Fruit fly (Drosophila melanogaster) whole organism, wandering third instar larva: ENCODE measurements around the gene eIF3i.
A peak's percentile ranks its signal among the peaks of the same experiment; 100 is the strongest.

ENCODE experiments used
- Abd-B ChIP-seq: fragments of >200 bp; optimal IDR thresholded peaks from 2 replicates; lab custom pipeline; 2017; ENCODE audit warnings: missing biosample characterization, missing genetic modification characterization
- CG32264 ChIP-seq: fragments of 200-800 bp; sonication (Bioruptor generic); optimal IDR thresholded peaks from 2 replicates; lab custom pipeline; 2016; ENCODE audit warnings: missing biosample characterization, missing genetic modification characterization
- CG9705 ChIP-seq: fragments of 200-800 bp; sonication (Bioruptor generic); optimal IDR thresholded peaks from 2 replicates; lab custom pipeline; 2018; ENCODE audit warnings: missing biosample characterization, mild to moderate bottlenecking, missing genetic modification characterization
- CrebA ChIP-seq: fragments of 200-800 bp; sonication (Bioruptor generic); optimal IDR thresholded peaks from 2 replicates; lab custom pipeline; 2016; ENCODE audit warnings: missing biosample characterization, mild to moderate bottlenecking, missing genetic modification characterization, borderline replicate concordance
- Dfd ChIP-seq: fragments of >200 bp; optimal IDR thresholded peaks from 2 replicates; lab custom pipeline; 2017; ENCODE audit warnings: missing biosample characterization, missing genetic modification characterization
- Dif ChIP-seq: fragments of 200-275, 200-300 bp; sonication (Bioruptor generic); optimal IDR thresholded peaks from 2 replicates; lab custom pipeline; 2018; ENCODE audit warnings: missing biosample characterization, missing genetic modification characterization; ENCODE audit not compliant: partially characterized antibody
- GATAd ChIP-seq: sonication (Bioruptor generic); optimal IDR thresholded peaks from 2 replicates; lab custom pipeline; 2016; ENCODE audit warnings: missing biosample characterization, missing genetic modification characterization
- HLH106 ChIP-seq: fragments of 200-800 bp; optimal IDR thresholded peaks from 3 replicates; lab custom pipeline; 2019; ENCODE audit warnings: missing biosample characterization, mild to moderate bottlenecking, missing genetic modification characterization, moderate library complexity
- Hnf4 ChIP-seq: fragments of 200-800 bp; sonication (Bioruptor generic); optimal IDR thresholded peaks from 2 replicates; lab custom pipeline; 2016; ENCODE audit warnings: missing biosample characterization, mild to moderate bottlenecking, missing genetic modification characterization
- Hr78 ChIP-seq: fragments of >200 bp; optimal IDR thresholded peaks from 2 replicates; lab custom pipeline; 2017; ENCODE audit warnings: missing biosample characterization, missing genetic modification characterization
- Hr83 ChIP-seq: fragments of 200-300 bp; sonication (Bioruptor generic); optimal IDR thresholded peaks from 2 replicates; lab custom pipeline; 2016; ENCODE audit warnings: missing biosample characterization, mild to moderate bottlenecking, missing genetic modification characterization, moderate library complexity; ENCODE audit not compliant: poor library complexity, severe bottlenecking
- Jra ChIP-seq: sonication (Bioruptor generic); optimal IDR thresholded peaks from 2 replicates; lab custom pipeline; 2016; ENCODE audit warnings: missing biosample characterization, missing genetic modification characterization
- Mio ChIP-seq: sonication (Bioruptor generic); optimal IDR thresholded peaks from 2 replicates; lab custom pipeline; 2016; ENCODE audit warnings: missing biosample characterization, missing genetic modification characterization
- Myc ChIP-seq: fragments of >200 bp; optimal IDR thresholded peaks from 2 replicates; lab custom pipeline; 2017
- N ChIP-seq: fragments of >200 bp; optimal IDR thresholded peaks from 2 replicates; lab custom pipeline; 2018; ENCODE audit warnings: missing biosample characterization, missing external identifiers, missing genetic modification characterization
- OdsH ChIP-seq: fragments of 200-800 bp; sonication (Bioruptor generic); optimal IDR thresholded peaks from 2 replicates; lab custom pipeline; 2016; ENCODE audit warnings: missing biosample characterization, mild to moderate bottlenecking, missing genetic modification characterization
- Rel ChIP-seq, 2 experiments: fragments of 200-800 bp; sonication (Bioruptor generic) in 1 of 2; optimal IDR thresholded peaks; 2 replicates in 1 of 2; 3 replicates in 1 of 2; lab custom pipeline; 2016 to 2019; ENCODE audit warnings: mild to moderate bottlenecking in 2 of 2, missing biosample characterization in 2 of 2, missing genetic modification characterization in 2 of 2, moderate library complexity in 1 of 2
- Sp1 ChIP-seq: fragments of 200-800 bp; sonication (Bioruptor generic); optimal IDR thresholded peaks from 3 replicates; lab custom pipeline; 2019; ENCODE audit warnings: missing biosample characterization, mild to moderate bottlenecking, missing genetic modification characterization, moderate library complexity
- br ChIP-seq: fragments of 200-800 bp; sonication (Bioruptor generic); optimal IDR thresholded peaks from 2 replicates; lab custom pipeline; 2016; ENCODE audit warnings: missing biosample characterization, missing genetic modification characterization
- brk ChIP-seq: fragments of 200-800 bp; sonication (Bioruptor generic); optimal IDR thresholded peaks from 2 replicates; lab custom pipeline; 2016; ENCODE audit warnings: missing biosample characterization, mild to moderate bottlenecking, missing genetic modification characterization
- dl ChIP-seq, 2 experiments: fragments of 175-275, 200-275 bp in 1 of 2; fragments of 200-275 bp in 1 of 2; sonication (Bioruptor generic); optimal IDR thresholded peaks; lab custom pipeline; 2018; ENCODE audit warnings: mild to moderate bottlenecking in 2 of 2, missing biosample characterization in 2 of 2, missing genetic modification characterization in 2 of 2, moderate library complexity in 2 of 2; ENCODE audit not compliant: partially characterized antibody in 2 of 2, insufficient read depth in 1 of 2
- dsf ChIP-seq: sonication (Bioruptor generic); optimal IDR thresholded peaks from 2 replicates; lab custom pipeline; 2016; ENCODE audit warnings: missing biosample characterization, missing genetic modification characterization, borderline replicate concordance
- ey ChIP-seq: fragments of 200-800 bp; sonication (Bioruptor generic); optimal IDR thresholded peaks from 2 replicates; lab custom pipeline; 2016; ENCODE audit warnings: missing biosample characterization, missing genetic modification characterization
- foxo ChIP-seq, 2 experiments: fragments of 200-800 bp; sonication (Bioruptor generic); optimal IDR thresholded peaks; 2 replicates in 1 of 2; 3 replicates in 1 of 2; lab custom pipeline; 2016 to 2017; ENCODE audit warnings: missing biosample characterization in 2 of 2, missing genetic modification characterization in 2 of 2
- fru ChIP-seq: fragments of 200-800 bp; sonication (Bioruptor generic); optimal IDR thresholded peaks from 3 replicates; lab custom pipeline; 2016; ENCODE audit warnings: missing biosample characterization, mild to moderate bottlenecking, missing genetic modification characterization
- h ChIP-seq: fragments of 200-800 bp; sonication (Bioruptor generic); optimal IDR thresholded peaks from 3 replicates; lab custom pipeline; 2016; ENCODE audit warnings: missing biosample characterization, mild to moderate bottlenecking, missing genetic modification characterization
- jim ChIP-seq: fragments of 175-275, 200-325 bp; sonication (Bioruptor generic); optimal IDR thresholded peaks from 2 replicates; lab custom pipeline; 2016; ENCODE audit warnings: missing biosample characterization, mild to moderate bottlenecking, missing genetic modification characterization
- lola ChIP-seq: fragments of >200 bp; optimal IDR thresholded peaks from 2 replicates; lab custom pipeline; 2017; ENCODE audit warnings: missing biosample characterization, missing genetic modification characterization
- pan ChIP-seq: fragments of >200 bp; optimal IDR thresholded peaks from 2 replicates; lab custom pipeline; 2017
- psq ChIP-seq: fragments of 200-800 bp; sonication (Bioruptor generic); optimal IDR thresholded peaks from 3 replicates; lab custom pipeline; 2017; ENCODE audit warnings: missing biosample characterization, mild to moderate bottlenecking, missing genetic modification characterization, moderate library complexity
- rgr ChIP-seq: fragments of 200-800 bp; sonication (Bioruptor generic); optimal IDR thresholded peaks from 3 replicates; lab custom pipeline; 2016; ENCODE audit warnings: missing biosample characterization, mild to moderate bottlenecking, missing genetic modification characterization
- sage ChIP-seq: fragments of 200-800 bp; sonication (Bioruptor generic); optimal IDR thresholded peaks from 2 replicates; lab custom pipeline; 2016; ENCODE audit warnings: missing biosample characterization, mild to moderate bottlenecking, missing genetic modification characterization
- sv ChIP-seq: fragments of 200-800 bp; sonication (Bioruptor generic); optimal IDR thresholded peaks from 3 replicates; lab custom pipeline; 2016; ENCODE audit warnings: missing biosample characterization, missing genetic modification characterization
- tai ChIP-seq: sonication (Bioruptor generic); optimal IDR thresholded peaks from 2 replicates; lab custom pipeline; 2016; ENCODE audit warnings: missing biosample characterization, missing genetic modification characterization
- usp ChIP-seq: fragments of >200 bp; optimal IDR thresholded peaks from 2 replicates; lab custom pipeline; 2017; ENCODE audit warnings: missing biosample characterization, missing genetic modification characterization
- woc ChIP-seq: sonication (Bioruptor generic); optimal IDR thresholded peaks from 2 replicates; lab custom pipeline; 2016; ENCODE audit warnings: missing biosample characterization, mild to moderate bottlenecking, missing genetic modification characterization

Gene eIF3i

DNA sequence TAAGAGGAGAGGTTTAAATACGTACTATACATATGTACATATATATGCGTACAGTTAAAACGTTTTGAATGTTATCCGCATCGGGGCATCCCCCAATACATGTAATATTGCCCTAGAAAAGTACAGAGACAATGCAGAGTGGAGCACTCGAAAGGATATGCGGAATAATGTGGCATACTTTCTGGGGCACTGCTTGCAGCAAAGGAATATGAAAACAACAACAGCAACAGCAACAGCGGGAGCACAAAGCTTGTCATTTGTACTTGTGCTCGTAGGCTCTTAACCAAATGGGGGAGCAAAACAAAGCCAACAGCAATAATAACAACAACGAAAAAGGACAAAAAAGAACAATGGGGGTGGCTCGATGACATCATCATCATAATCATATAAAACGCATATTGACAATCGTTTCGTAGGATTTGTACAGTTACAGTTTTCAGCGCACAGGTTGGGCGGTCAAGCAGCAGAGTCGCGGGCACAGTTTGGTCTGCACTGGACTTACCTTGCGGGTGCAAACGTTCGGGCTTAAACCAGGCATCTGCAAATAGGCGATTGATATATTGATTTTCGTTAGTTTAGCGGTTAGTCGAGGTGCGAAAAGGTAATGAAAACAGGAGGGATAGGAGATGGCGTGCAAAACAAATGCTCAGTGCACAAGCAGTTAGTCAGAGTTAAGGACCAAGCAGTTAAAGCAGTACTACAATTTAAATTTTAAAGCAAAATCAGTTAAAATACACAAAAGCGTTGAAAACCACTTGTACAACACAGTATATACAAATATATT, 36.3 kb upstream of the eIF3i start:
- TF ChIP-seq Myc (lab: Kevin White, UChicago) (peak; percentile 29), Jra (no peak), N (GFP tag; lab: Kevin White, UChicago) (peak; percentile 55)

DNA sequence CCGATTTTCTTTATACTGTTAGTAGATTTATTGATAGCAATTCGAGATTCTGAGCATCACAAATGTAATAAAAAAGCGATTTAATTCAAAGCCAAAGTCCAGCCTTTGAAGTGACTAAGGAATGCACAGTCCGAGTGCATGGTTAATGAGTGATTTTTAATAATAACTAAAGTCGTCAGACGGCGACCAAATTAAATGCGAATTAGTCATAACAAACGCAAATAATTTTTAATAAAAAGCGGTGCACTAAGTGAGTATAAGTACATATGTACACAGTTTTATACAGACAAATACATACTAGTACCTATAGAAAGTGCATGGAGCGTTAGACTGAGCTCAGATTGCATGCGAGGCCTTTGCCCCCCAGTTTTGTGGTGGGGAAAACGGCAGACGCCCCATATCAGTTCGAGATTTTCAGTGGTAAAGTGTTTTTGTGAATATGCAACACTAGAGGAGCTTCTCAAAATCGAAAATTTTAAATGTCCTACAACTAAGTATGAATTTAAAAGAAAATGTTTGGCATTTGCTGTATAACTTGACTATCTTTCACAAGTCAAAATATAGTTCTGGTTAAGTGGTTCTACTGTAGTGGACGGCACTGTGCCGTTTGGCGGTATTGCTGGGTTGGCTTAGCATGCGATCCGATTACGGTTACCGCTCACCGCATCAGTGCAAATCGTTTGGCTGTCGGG, 35.3 kb upstream of the eIF3i start:
- TF ChIP-seq sage (GFP tag; lab: Kevin White, UChicago), result no peak
- no peak for TF ChIP-seq Abd-B (GFP tag; lab: Kevin White, UChicago)
- TF ChIP-seq N (GFP tag; lab: Kevin White, UChicago), result no peak
- no peak for TF ChIP-seq CG9705 (GFP tag; lab: Kevin White, UChicago)
- TF ChIP-seq CrebA (GFP tag; lab: Kevin White, UChicago), result no peak
- TF ChIP-seq Hr78 (GFP tag; lab: Kevin White, UChicago), result no peak
- TF ChIP-seq woc (GFP tag; lab: Kevin White, UChicago), result peak; percentile 19
- no peak for TF ChIP-seq brk (GFP tag; lab: Kevin White, UChicago)
- TF ChIP-seq Jra, result peak; percentile 17
- peak; percentile 13 for TF ChIP-seq tai (GFP tag; lab: Kevin White, UChicago)
- TF ChIP-seq Sp1 (GFP tag; lab: Kevin White, UChicago), result peak; percentile 46
- TF ChIP-seq CG32264 (GFP tag; lab: Kevin White, UChicago), result peak; percentile 14
- TF ChIP-seq OdsH, result peak; percentile 81
- no peak for TF ChIP-seq Dfd
- TF ChIP-seq pan (lab: Kevin White, UChicago), result no peak
- peak in 1 of 2 experiments; percentile 75 for TF ChIP-seq foxo (GFP tag; optimal IDR thresholded peaks at IDR 0.05; lab: Kevin White, UChicago)
- no peak for TF ChIP-seq sv (GFP tag; lab: Kevin White, UChicago)
- TF ChIP-seq psq (GFP tag; lab: Kevin White, UChicago), result peak; percentile 39
- no peak for TF ChIP-seq HLH106 (tag; lab: Kevin White, UChicago)
- TF ChIP-seq Rel (GFP tag; optimal IDR thresholded peaks at IDR 0.05; lab: Kevin White, UChicago), result no peak
- no peak for TF ChIP-seq Rel (tag; optimal IDR thresholded peaks at IDR 0.05; lab: Kevin White, UChicago)
- no peak for TF ChIP-seq dsf (GFP tag; lab: Kevin White, UChicago)
- TF ChIP-seq dl (GFP tag; optimal IDR thresholded peaks at IDR 0.05; lab: Kevin White, UChicago; ENCODE audit: insufficient read depth in 1 of 2, partially characterized antibody in 2 of 2), result no peak
- TF ChIP-seq jim (GFP tag; lab: Kevin White, UChicago), result no peak
- TF ChIP-seq fru, result peak; percentile 72
- peak; percentile 78 for TF ChIP-seq h (GFP tag; lab: Kevin White, UChicago)
- TF ChIP-seq Hr83 (GFP tag; lab: Kevin White, UChicago), result no peak
- no peak for TF ChIP-seq GATAd (GFP tag; lab: Kevin White, UChicago)
- peak; percentile 73 for TF ChIP-seq rgr (GFP tag; lab: Kevin White, UChicago)
- TF ChIP-seq Hnf4 (GFP tag; lab: Kevin White, UChicago), result peak; percentile 61
- peak; percentile 62 for TF ChIP-seq br
- TF ChIP-seq ey, result peak; percentile 78
- TF ChIP-seq Mio (GFP tag; lab: Kevin White, UChicago), result no peak
- TF ChIP-seq Dif (GFP tag; lab: Kevin White, UChicago), result no peak
- no peak for TF ChIP-seq usp

DNA sequence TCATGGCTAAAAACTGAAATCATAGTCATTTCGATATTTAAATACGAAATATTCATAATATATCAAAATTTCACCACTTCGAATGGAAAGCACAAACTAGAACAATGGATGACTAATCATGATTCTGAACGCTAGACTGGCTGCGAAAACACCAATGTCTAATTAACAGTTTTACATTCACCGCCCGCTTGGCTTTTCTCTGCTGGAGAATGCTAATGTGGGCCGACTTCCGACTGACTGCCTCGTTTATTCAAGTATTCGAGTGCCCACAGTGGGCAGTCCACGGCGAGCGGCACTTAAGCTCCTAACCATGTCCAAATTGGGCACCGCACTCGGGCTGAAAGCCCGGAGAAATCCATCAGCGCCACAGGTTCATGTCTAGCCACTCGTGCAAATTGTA, 34.5 kb upstream of the eIF3i start:
- no peak for TF ChIP-seq usp
- no peak for TF ChIP-seq br
- TF ChIP-seq brk (GFP tag; lab: Kevin White, UChicago), result no peak
- no peak for TF ChIP-seq lola (GFP tag; lab: Kevin White, UChicago)
